Worm (Caenorhabditis elegans) whole organism, young adult: Measurements from ENCODE around the gene lgc-41.

Source experiments
- attf-6 ChIP-seq: fragments of 200-800 bp; sonication (Bioruptor generic); IDR thresholded peaks from 2 replicates; pipeline ENCODE4 v1.3.6; 2022; ENCODE audit warnings: missing genetic modification reagents, missing genetic modification characterization, missing compliant biosample characterization
- somi-1 ChIP-seq: fragments of 200-800 bp; sonication (Bioruptor generic); optimal IDR thresholded peaks from 2 replicates; lab custom pipeline; 2018; ENCODE audit warnings: mild to moderate bottlenecking, missing genetic modification characterization, missing compliant biosample characterization
- ztf-28 ChIP-seq: fragments of 200-800 bp; sonication (Bioruptor generic); IDR thresholded peaks from 2 replicates; pipeline ENCODE4 v1.3.6; 2022; ENCODE audit warnings: missing genetic modification reagents, missing genetic modification characterization, missing compliant biosample characterization

DNA sequence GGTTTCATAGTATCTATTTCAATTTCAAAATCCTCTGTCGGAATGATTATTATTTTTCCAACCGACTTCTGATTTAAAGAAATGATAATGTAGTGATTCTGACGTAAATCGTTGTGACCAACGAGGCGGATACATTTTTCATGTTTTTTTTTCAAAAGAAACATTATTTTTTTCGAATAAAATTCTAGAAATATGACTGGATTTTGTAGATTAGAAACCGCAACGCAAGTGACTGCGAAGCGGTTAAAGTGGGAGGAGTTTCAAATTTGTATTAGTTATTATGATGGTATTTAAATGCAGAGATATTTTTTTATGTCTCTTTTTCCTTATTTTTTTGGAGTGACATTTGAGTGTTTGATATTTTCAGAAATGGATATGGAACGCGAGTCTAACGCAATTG lies 7.1 kb upstream of the lgc-41 start, which contains the start of gene C39B10.5:
- no peak for TF ChIP-seq somi-1 (GFP tag; lab: Kevin White, UChicago)
- TF ChIP-seq ztf-28 (GFP tag; lab: Robert Waterston, UW), result no peak
- no peak for TF ChIP-seq attf-6 (GFP tag; lab: Robert Waterston, UW)
